Worm (Caenorhabditis elegans): ENCODE measurements around the gene gba-4.

DNA sequence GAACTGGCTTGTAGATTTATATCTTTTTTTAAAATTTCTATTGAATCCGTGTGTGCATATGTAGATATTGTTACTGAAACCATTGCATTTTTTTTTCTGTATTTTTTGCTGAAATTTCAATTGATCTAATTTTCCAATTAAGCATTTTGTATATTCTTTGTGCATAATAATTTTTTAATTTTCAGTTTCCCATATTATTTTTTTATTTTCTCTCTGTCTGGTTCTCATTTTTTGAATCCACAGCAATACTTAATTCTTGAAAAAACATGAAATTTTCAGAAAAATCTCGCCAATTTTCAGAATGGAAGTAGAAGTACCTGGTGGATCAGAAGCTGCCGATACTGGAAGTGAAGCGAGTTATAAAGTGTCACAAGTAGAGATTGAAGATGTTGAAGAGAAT, 15.9 kb upstream of the gba-4 start, which contains the start of gene sand-1:
- TF ChIP-seq blmp-1 (tag; optimal IDR thresholded peaks at IDR 0.05), result no peak
- no peak for TF ChIP-seq snpc-4 (tag; optimal IDR thresholded peaks at IDR 0.05)
- TF ChIP-seq unc-39 (tag; optimal IDR thresholded peaks at IDR 0.05), result no peak
- TF ChIP-seq unc-62 (GFP tag; optimal IDR thresholded peaks at IDR 0.05), result no peak

Measured in whole organism, mixed stage, embryonic.